Fruit fly (Drosophila melanogaster): ENCODE data around the gene Or1a.

The Or1a gene

dm6 chrX:314823-315222 lies at the start of gene Or1a:
Gene Or1a, plus strand, starts transcription at chrX:315123.
- TF ChIP-seq Oli (tag; optimal IDR thresholded peaks at IDR 0.05): no peak

DNA sequence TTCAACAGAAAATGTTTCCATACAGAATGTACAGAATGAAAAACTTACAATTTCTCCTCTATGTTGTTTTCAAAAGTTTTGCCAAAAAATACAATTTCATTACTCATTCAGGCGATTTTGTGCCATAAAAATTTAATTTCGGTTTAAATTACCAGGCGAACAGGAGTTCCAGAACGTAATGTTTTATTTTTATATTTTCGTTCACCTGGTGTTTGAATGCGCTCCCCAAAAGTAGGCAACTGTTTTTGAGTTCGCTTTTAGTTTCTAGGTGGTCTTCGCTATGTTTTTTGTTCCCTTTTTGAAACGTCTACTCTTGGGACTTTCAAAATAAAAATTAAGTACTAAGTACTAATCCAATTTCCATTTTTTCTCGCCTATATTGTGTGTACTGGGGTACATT lies 49.2 kb upstream of the Or1a start:
- no peak for TF ChIP-seq gce (GFP tag; IDR thresholded peaks at IDR 0.05)
- no peak for TF ChIP-seq Poxn (GFP tag; IDR thresholded peaks at IDR 0.05)
- TF ChIP-seq sens (GFP tag): peak; percentile 56
- no peak for TF ChIP-seq Dp (GFP tag; optimal IDR thresholded peaks at IDR 0.05)
- TF ChIP-seq gsb (GFP tag; IDR thresholded peaks at IDR 0.05): no peak
- TF ChIP-seq Mad (GFP tag; optimal IDR thresholded peaks at IDR 0.05): no peak
- no peak for TF ChIP-seq Neu2 (GFP tag; optimal IDR thresholded peaks at IDR 0.05; ENCODE audit: borderline replicate concordance)
- 0 out of 3 replicates have a peak, but pooled peaks have one; percentile 69 for TF ChIP-seq CG2199 (GFP tag; IDR thresholded peaks at IDR 0.05)
- no peak for TF ChIP-seq PHDP (tag; optimal IDR thresholded peaks at IDR 0.05)
- no peak for TF ChIP-seq CG8359 (GFP tag; optimal IDR thresholded peaks at IDR 0.05; ENCODE audit: borderline replicate concordance)
- TF ChIP-seq CG17186 (GFP tag; optimal IDR thresholded peaks at IDR 0.05): no peak
- no peak for TF ChIP-seq Hsf (GFP tag; optimal IDR thresholded peaks at IDR 0.05)
- TF ChIP-seq B-H2 (GFP tag; optimal IDR thresholded peaks at IDR 0.05): no peak
- TF ChIP-seq MTF-1 (GFP tag; optimal IDR thresholded peaks at IDR 0.05; ENCODE audit: borderline replicate concordance): no peak
- TF ChIP-seq CG31224 (GFP tag; IDR thresholded peaks at IDR 0.05): 0 out of 2 replicates have a peak, but pooled peaks have one; percentile 21
- TF ChIP-seq Opbp (GFP tag; IDR thresholded peaks at IDR 0.05; ENCODE audit: partially characterized antibody): no peak
- no peak for TF ChIP-seq vfl (GFP tag; optimal IDR thresholded peaks at IDR 0.05)
- no peak for TF ChIP-seq B-H1 (GFP tag; IDR thresholded peaks at IDR 0.05)
- TF ChIP-seq cato (GFP tag; optimal IDR thresholded peaks at IDR 0.05; ENCODE audit: borderline replicate concordance): no peak
- no peak for TF ChIP-seq Nf-YB (GFP tag; optimal IDR thresholded peaks at IDR 0.05)

DNA sequence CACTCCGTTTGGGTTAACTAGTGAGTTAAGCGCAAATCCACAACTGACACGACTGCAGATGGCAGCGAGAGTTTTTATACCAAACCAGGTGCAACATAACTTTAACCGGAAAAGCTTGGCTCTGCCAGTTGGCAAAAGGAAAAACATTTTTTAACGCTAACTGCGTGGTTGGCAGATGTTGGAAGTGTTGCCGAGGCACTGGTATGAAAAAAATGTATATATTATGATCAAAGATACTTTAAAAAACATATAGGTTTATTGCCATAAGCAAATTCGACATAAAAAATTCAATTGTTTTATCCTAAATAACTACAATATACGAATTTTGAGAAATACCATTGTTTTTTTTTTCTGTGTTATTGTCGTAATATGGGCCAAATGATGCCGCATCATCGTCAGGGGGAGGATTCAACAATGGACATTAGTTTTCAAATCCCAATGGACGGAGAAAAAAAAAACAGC lies 47.9 kb upstream of the Or1a start, which contains the start of gene CG13376:
TSS of gene CG13376 (minus strand) at position 51 of the 462 bp plus-strand sequence.
- no peak for TF ChIP-seq CG10979 (tag; optimal IDR thresholded peaks at IDR 0.05)

DNA sequence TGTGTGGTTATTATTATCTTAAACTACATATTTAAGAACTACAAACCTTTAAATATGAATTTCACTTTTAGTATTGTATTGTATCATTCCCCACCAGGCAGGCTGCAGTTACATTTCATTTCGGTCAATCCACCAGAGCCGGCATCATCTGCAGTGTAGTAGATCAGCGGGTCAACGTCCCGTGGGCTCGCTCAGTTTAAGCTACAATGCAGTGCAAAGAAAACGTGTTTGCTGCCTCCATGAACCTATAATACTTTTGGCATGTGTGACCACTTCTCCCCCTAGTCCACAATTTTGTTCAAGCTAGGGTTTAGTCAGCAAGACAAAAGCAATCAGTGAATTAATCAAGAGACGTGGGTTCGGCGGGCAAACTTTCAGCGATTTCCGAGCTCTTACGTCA lies 46.9 kb upstream of the Or1a start:
- TF ChIP-seq toy (GFP tag; IDR thresholded peaks at IDR 0.05) (no peak), oc (tag; optimal IDR thresholded peaks at IDR 0.05) (peak; percentile 3), zen (tag; optimal IDR thresholded peaks at IDR 0.05) (no peak)

DNA sequence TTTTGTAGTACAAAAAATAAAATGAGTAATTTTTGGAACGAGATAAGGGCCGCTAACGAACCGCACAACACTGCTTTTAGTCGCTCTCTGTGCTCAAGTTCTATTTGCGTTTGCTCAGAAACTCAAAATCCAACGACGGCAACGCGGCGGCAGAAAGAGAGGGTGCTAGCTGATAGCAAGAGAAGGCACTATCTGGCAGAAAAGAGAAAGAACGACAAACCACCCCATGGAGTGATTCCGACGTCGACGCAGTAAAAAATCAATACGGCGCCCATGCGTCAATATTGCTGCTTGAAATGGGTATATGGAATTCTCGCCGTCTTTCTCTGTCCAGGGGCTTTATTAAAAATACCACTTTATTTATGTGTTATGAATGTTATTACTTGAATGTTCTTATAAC lies 38.9 kb upstream of the Or1a start:
- TF ChIP-seq ssp (GFP tag; IDR thresholded peaks at IDR 0.05) (no peak), seq (GFP tag; IDR thresholded peaks at IDR 0.05) (peak; percentile 65; the same call in 1 of the 2 replicates), CG12071 (GFP tag; optimal IDR thresholded peaks at IDR 0.05) (no peak), E2f1 (GFP tag; IDR thresholded peaks at IDR 0.05) (no peak), CG31441 (GFP tag; IDR thresholded peaks at IDR 0.05) (no peak; the same call in 1 of the 2 replicates), Abd-B (GFP tag; optimal IDR thresholded peaks at IDR 0.05) (no peak), CG2120 (GFP tag; optimal IDR thresholded peaks at IDR 0.05) (peak; percentile 5), ewg (GFP tag; optimal IDR thresholded peaks at IDR 0.05) (peak; percentile 100), CG14710 (tag; optimal IDR thresholded peaks at IDR 0.05) (no peak), tll (GFP tag; optimal IDR thresholded peaks at IDR 0.05) (no peak), lab (GFP tag; optimal IDR thresholded peaks at IDR 0.05) (no peak), sob (GFP tag; IDR thresholded peaks at IDR 0.05) (0 out of 2 replicates have a peak, but pooled peaks have one; percentile 38), CG17802 (tag; optimal IDR thresholded peaks at IDR 0.05) (no peak), jumu (GFP tag; optimal IDR thresholded peaks at IDR 0.05) (no peak), phol (tag; optimal IDR thresholded peaks at IDR 0.05) (no peak), CG8924 (tag; optimal IDR thresholded peaks at IDR 0.05) (peak; percentile 4), CG12391 (tag; optimal IDR thresholded peaks at IDR 0.05) (no peak), Doc2 (GFP tag; IDR thresholded peaks at IDR 0.05) (no peak), Aef1 (GFP tag; IDR thresholded peaks at IDR 0.05) (no peak), Hsf (GFP tag; optimal IDR thresholded peaks at IDR 0.05) (no peak)
